Fruit fly (Drosophila melanogaster): ENCODE measurements around the gene Mob2.

Mob2 gene

DNA sequence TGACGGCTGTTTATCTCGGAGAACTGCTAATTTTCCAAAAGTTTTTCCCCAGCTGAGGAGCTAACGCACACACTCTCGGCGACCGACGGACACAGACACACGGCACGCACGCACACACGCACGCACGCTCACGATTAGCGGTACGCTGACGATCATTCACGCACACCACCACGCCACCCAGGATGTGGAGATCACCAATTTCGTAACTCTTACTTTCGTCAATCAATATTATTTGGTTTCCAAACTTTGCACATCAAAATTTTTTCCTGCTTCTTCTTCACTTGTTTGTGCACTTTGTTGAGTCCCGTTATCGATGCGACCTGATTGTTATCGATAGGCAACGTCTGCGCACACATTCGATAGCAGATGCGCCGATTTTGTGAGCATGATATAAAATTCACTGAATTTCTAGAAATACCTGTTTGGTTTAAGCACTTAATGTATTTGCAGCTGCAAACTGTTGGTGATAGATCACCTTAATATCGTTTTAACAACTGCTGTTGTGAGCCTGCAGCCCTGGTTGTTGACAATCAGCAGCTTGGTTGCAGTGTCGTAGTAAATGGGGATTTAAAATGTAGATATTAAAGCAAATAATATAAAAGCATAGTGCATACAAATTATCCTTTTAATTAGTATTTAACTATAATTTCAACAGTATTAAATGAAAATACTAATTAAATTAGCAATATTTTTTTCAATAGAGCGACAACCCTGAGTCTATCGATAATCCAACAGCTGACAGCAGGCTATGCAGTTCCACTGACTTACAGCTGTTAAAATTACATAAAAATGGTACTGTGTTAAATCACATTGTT lies at the start of gene Mob2, which contains the start of gene CG7394:
Gene Mob2, minus strand, starts transcription at position 288 of the 815 bp plus-strand sequence.
Gene CG7394, plus strand, starts transcription at position 51 of the 815 bp plus-strand sequence.
- TF ChIP-seq foxo (GFP tag; optimal IDR thresholded peaks at IDR 0.05) (peak; percentile 23 to 92), br (GFP tag; optimal IDR thresholded peaks at IDR 0.05) (peak; percentile 84), HLH106 (tag; optimal IDR thresholded peaks at IDR 0.05) (peak; percentile 87), dl (GFP tag; optimal IDR thresholded peaks at IDR 0.05; ENCODE audit: insufficient read depth in 1 of 2, partially characterized antibody in 2 of 2) (no peak), Mio (GFP tag; optimal IDR thresholded peaks at IDR 0.05) (no peak), dmrt93B (GFP tag; optimal IDR thresholded peaks at IDR 0.05) (peak; percentile 63), Hr83 (GFP tag; optimal IDR thresholded peaks at IDR 0.05; ENCODE audit: poor library complexity, severe bottlenecking) (peak; percentile 43), Vsx2 (GFP tag; optimal IDR thresholded peaks at IDR 0.05; ENCODE audit: partially characterized antibody) (no peak), usp (GFP tag; optimal IDR thresholded peaks at IDR 0.05) (no peak), lola (GFP tag; optimal IDR thresholded peaks at IDR 0.05) (no peak), dsf (GFP tag; optimal IDR thresholded peaks at IDR 0.05; ENCODE audit: borderline replicate concordance) (peak; percentile 91), tai (GFP tag; optimal IDR thresholded peaks at IDR 0.05) (peak; percentile 95), Dfd (GFP tag; optimal IDR thresholded peaks at IDR 0.05) (no peak), Jra (GFP tag; optimal IDR thresholded peaks at IDR 0.05) (peak; percentile 80), Hnf4 (GFP tag; optimal IDR thresholded peaks at IDR 0.05) (peak; percentile 88), psq (GFP tag; optimal IDR thresholded peaks at IDR 0.05) (peak; percentile 88), ey (GFP tag; optimal IDR thresholded peaks at IDR 0.05) (peak; percentile 90), CG9705 (GFP tag; optimal IDR thresholded peaks at IDR 0.05) (peak; percentile 86), CG32264 (GFP tag; optimal IDR thresholded peaks at IDR 0.05) (peak; percentile 73), Sp1 (GFP tag; optimal IDR thresholded peaks at IDR 0.05) (peak; percentile 88), CrebA (GFP tag; optimal IDR thresholded peaks at IDR 0.05; ENCODE audit: borderline replicate concordance) (peak; percentile 22), Hr78 (GFP tag; optimal IDR thresholded peaks at IDR 0.05) (no peak), jim (GFP tag; optimal IDR thresholded peaks at IDR 0.05) (no peak), Abd-B (GFP tag; optimal IDR thresholded peaks at IDR 0.05) (no peak), h (GFP tag; optimal IDR thresholded peaks at IDR 0.05) (peak; percentile 94), woc (GFP tag; optimal IDR thresholded peaks at IDR 0.05) (peak; percentile 86), brk (GFP tag; optimal IDR thresholded peaks at IDR 0.05) (peak; percentile 97), sage (GFP tag; optimal IDR thresholded peaks at IDR 0.05) (peak; percentile 81), OdsH (GFP tag; optimal IDR thresholded peaks at IDR 0.05) (peak; percentile 94), Rel (GFP tag; optimal IDR thresholded peaks at IDR 0.05) (peak; percentile 47), Rel (tag; optimal IDR thresholded peaks at IDR 0.05) (peak; percentile 88), sv (GFP tag; optimal IDR thresholded peaks at IDR 0.05) (peak; percentile 87), GATAd (GFP tag; optimal IDR thresholded peaks at IDR 0.05) (peak; percentile 82), Dif (GFP tag; optimal IDR thresholded peaks at IDR 0.05; ENCODE audit: partially characterized antibody) (no peak), Myc (optimal IDR thresholded peaks at IDR 0.05) (no peak), pan (optimal IDR thresholded peaks at IDR 0.05) (peak; percentile 65), fru (GFP tag; optimal IDR thresholded peaks at IDR 0.05) (peak; percentile 88), rgr (GFP tag; optimal IDR thresholded peaks at IDR 0.05) (peak; percentile 96), N (GFP tag; optimal IDR thresholded peaks at IDR 0.05) (peak; percentile 2)

DNA sequence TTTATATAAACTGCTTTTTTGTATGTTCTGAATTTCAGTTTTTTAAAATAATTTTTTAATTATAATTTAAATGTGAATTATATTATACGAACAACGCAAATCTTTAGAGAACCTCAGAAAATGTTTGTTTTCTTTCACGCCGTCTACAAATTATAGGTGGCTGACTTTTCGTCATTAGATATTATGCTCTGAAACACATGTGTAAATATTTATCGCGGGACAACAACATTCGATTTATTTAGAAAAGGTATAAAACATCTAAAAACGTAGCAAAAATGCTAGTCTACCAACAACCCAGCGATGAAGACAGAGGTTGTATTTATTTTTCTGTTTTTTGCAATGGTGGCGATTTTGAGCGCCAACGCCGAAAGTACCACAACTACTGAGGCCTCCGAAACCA lies 47.8 kb upstream of the Mob2 start, which contains the start of gene CG42832:
Gene CG42832, plus strand, starts transcription at position 301 of the 400 bp plus-strand sequence.
- TF ChIP-seq psq (GFP tag; optimal IDR thresholded peaks at IDR 0.05) (no peak), jim (GFP tag; optimal IDR thresholded peaks at IDR 0.05) (no peak), dl (GFP tag; optimal IDR thresholded peaks at IDR 0.05; ENCODE audit: insufficient read depth in 1 of 2, partially characterized antibody in 2 of 2) (no peak), GATAd (GFP tag; optimal IDR thresholded peaks at IDR 0.05) (no peak), h (GFP tag; optimal IDR thresholded peaks at IDR 0.05) (no peak), Abd-B (GFP tag; optimal IDR thresholded peaks at IDR 0.05) (no peak), OdsH (GFP tag; optimal IDR thresholded peaks at IDR 0.05) (no peak), Myc (optimal IDR thresholded peaks at IDR 0.05) (no peak), ey (GFP tag; optimal IDR thresholded peaks at IDR 0.05) (no peak), dmrt93B (GFP tag; optimal IDR thresholded peaks at IDR 0.05) (no peak), br (GFP tag; optimal IDR thresholded peaks at IDR 0.05) (no peak), pan (optimal IDR thresholded peaks at IDR 0.05) (no peak), rgr (GFP tag; optimal IDR thresholded peaks at IDR 0.05) (no peak), HLH106 (tag; optimal IDR thresholded peaks at IDR 0.05) (no peak), CG32264 (GFP tag; optimal IDR thresholded peaks at IDR 0.05) (no peak), Dif (GFP tag; optimal IDR thresholded peaks at IDR 0.05; ENCODE audit: partially characterized antibody) (no peak)

All from whole organism, wandering third instar larva.